Fruit fly (Drosophila melanogaster): ENCODE data around the gene CG17648.

Gene CG17648

dm6 chr2L:1710224-1710623 is 41.9 kb upstream of the CG17648 start, which contains the start of the genes CG17660 and mRpL48 (continued):
- peak; percentile 45; the same call in 1 of the 2 replicates for TF ChIP-seq CG14014 (GFP tag; IDR thresholded peaks at IDR 0.05)
- no peak for TF ChIP-seq tgo (GFP tag; IDR thresholded peaks at IDR 0.05)
- peak; percentile 25 for TF ChIP-seq CG13624 (GFP tag; optimal IDR thresholded peaks at IDR 0.05)
- TF ChIP-seq fd102C (GFP tag; optimal IDR thresholded peaks at IDR 0.05), result no peak
- TF ChIP-seq so (GFP tag; IDR thresholded peaks at IDR 0.05), result no peak
- no peak for TF ChIP-seq CG12071 (GFP tag; optimal IDR thresholded peaks at IDR 0.05)
- no peak for TF ChIP-seq cg (GFP tag; optimal IDR thresholded peaks at IDR 0.05)
- TF ChIP-seq CG34224 (GFP tag; IDR thresholded peaks at IDR 0.05; ENCODE audit: partially characterized antibody), result peak; percentile 73
- TF ChIP-seq CG10274 (GFP tag; optimal IDR thresholded peaks at IDR 0.05), result no peak
- no peak for TF ChIP-seq Lim3 (GFP tag; IDR thresholded peaks at IDR 0.05)
- no peak for TF ChIP-seq CG5953 (GFP tag; IDR thresholded peaks at IDR 0.05)
- no peak for TF ChIP-seq C15 (GFP tag; IDR thresholded peaks at IDR 0.05)
- no peak for TF ChIP-seq dmrt99B (tag; optimal IDR thresholded peaks at IDR 0.05)
- no peak for TF ChIP-seq crc (GFP tag; optimal IDR thresholded peaks at IDR 0.05)
- TF ChIP-seq trh (GFP tag; optimal IDR thresholded peaks at IDR 0.05), result no peak
- peak; percentile 66 for TF ChIP-seq Scr (GFP tag; IDR thresholded peaks at IDR 0.05; ENCODE audit: partially characterized antibody)
- TF ChIP-seq CG10209 (GFP tag; optimal IDR thresholded peaks at IDR 0.05), result peak; percentile 22
- no peak for TF ChIP-seq ro (GFP tag; IDR thresholded peaks at IDR 0.05)
- TF ChIP-seq Aef1 (GFP tag; IDR thresholded peaks at IDR 0.05), result no peak
- TF ChIP-seq tup (GFP tag; optimal IDR thresholded peaks at IDR 0.05), result peak; percentile 23
- TF ChIP-seq CG13775 (GFP tag; optimal IDR thresholded peaks at IDR 0.05), result no peak
- TF ChIP-seq twi (tag; optimal IDR thresholded peaks at IDR 0.05), result no peak
- peak; percentile 52 for TF ChIP-seq inv (GFP tag; IDR thresholded peaks at IDR 0.05; ENCODE audit: partially characterized antibody)
- TF ChIP-seq Optix (GFP tag; IDR thresholded peaks at IDR 0.05), result no peak
- no peak for TF ChIP-seq maf-S (GFP tag; optimal IDR thresholded peaks at IDR 0.05)
- no peak for TF ChIP-seq CkIIα-i1 (GFP tag; IDR thresholded peaks at IDR 0.05)
- no peak for TF ChIP-seq D19B (GFP tag; optimal IDR thresholded peaks at IDR 0.05)
- no peak for TF ChIP-seq Nf-YA (GFP tag; IDR thresholded peaks at IDR 0.05)
- peak; percentile 89 for TF ChIP-seq CG4617 (GFP tag; optimal IDR thresholded peaks at IDR 0.05; ENCODE audit: borderline replicate concordance)
- no peak for TF ChIP-seq CoRest (tag; optimal IDR thresholded peaks at IDR 0.05)
- no peak for TF ChIP-seq cwo (GFP tag; optimal IDR thresholded peaks at IDR 0.05)
- TF ChIP-seq CG9817 (tag; optimal IDR thresholded peaks at IDR 0.05), result no peak
- no peak for TF ChIP-seq vfl (GFP tag; optimal IDR thresholded peaks at IDR 0.05)
- TF ChIP-seq Dip2 (GFP tag; IDR thresholded peaks at IDR 0.05), result no peak
- TF ChIP-seq CG4730 (GFP tag; IDR thresholded peaks at IDR 0.05), result no peak
- TF ChIP-seq Hr39 (optimal IDR thresholded peaks at IDR 0.05), result no peak
- no peak for TF ChIP-seq CG7556 (GFP tag; optimal IDR thresholded peaks at IDR 0.05)
- no peak for TF ChIP-seq CG5245 (GFP tag; optimal IDR thresholded peaks at IDR 0.05)
- peak; percentile 70 for TF ChIP-seq CG12659 (GFP tag; optimal IDR thresholded peaks at IDR 0.05)
- TF ChIP-seq Atf3 (GFP tag; optimal IDR thresholded peaks at IDR 0.05), result no peak
- TF ChIP-seq CG2120 (GFP tag; optimal IDR thresholded peaks at IDR 0.05), result peak; percentile 42
- peak; percentile 73 for TF ChIP-seq CG42726 (GFP tag; IDR thresholded peaks at IDR 0.05; ENCODE audit: partially characterized antibody)
- peak; percentile 33 for TF ChIP-seq CG33213 (GFP tag; optimal IDR thresholded peaks at IDR 0.05)
- TF ChIP-seq CG7928 (GFP tag; optimal IDR thresholded peaks at IDR 0.05), result no peak
- no peak for TF ChIP-seq dysf (GFP tag; IDR thresholded peaks at IDR 0.05)
- no peak for TF ChIP-seq wdn (GFP tag; IDR thresholded peaks at IDR 0.05)
- peak; percentile 28 for TF ChIP-seq CrebB (tag; optimal IDR thresholded peaks at IDR 0.05)
- no peak for TF ChIP-seq CG11247 (GFP tag; IDR thresholded peaks at IDR 0.05)
- no peak for TF ChIP-seq Jarid2 (GFP tag; optimal IDR thresholded peaks at IDR 0.05)
- TF ChIP-seq CG17612 (GFP tag; IDR thresholded peaks at IDR 0.05), result no peak
- no peak for TF ChIP-seq CG8359 (GFP tag; optimal IDR thresholded peaks at IDR 0.05; ENCODE audit: borderline replicate concordance)
- TF ChIP-seq fd96Cb (tag; optimal IDR thresholded peaks at IDR 0.05), result no peak
